Fruit fly (Drosophila melanogaster) Kc167 (cell line): ENCODE results near the gene CG13842.

Experiments
- Myc ChIP-seq: fragments of >200 bp; optimal IDR thresholded peaks from 2 replicates; lab custom pipeline; 2017; ENCODE audit warnings: missing external identifiers
- Sin3A ChIP-seq: fragments of >200 bp; optimal IDR thresholded peaks from 2 replicates; lab custom pipeline; 2018; ENCODE audit warnings: missing external identifiers
- h ChIP-seq: fragments of >200 bp; optimal IDR thresholded peaks from 3 replicates; lab custom pipeline; 2018; ENCODE audit warnings: missing external identifiers
- insv ChIP-seq: fragments of >200 bp; optimal IDR thresholded peaks from 3 replicates; lab custom pipeline; 2018; ENCODE audit warnings: missing external identifiers
- psq ChIP-seq: fragments of >200 bp; optimal IDR thresholded peaks from 2 replicates; lab custom pipeline; 2017; ENCODE audit warnings: missing external identifiers
- ttk ChIP-seq: sonication (Bioruptor generic); optimal IDR thresholded peaks from 2 replicates; lab custom pipeline; 2017; ENCODE audit warnings: missing external identifiers

CG13842 gene

dm6 chr3R:22719607-22719949 is 12.5 kb upstream of the CG13842 start:
- TF ChIP-seq Myc (lab: Kevin White, UChicago) = no peak
- TF ChIP-seq ttk (lab: Kevin White, UChicago) = no peak
- TF ChIP-seq h = no peak
- no peak for TF ChIP-seq insv

- TF ChIP-seq insv = no peak
- TF ChIP-seq h = no peak
- TF ChIP-seq Myc (lab: Kevin White, UChicago) = no peak
- no peak for TF ChIP-seq Sin3A
Observed at dm6 chr3R:22718937-22719606, 12.0 kb upstream of the CG13842 start.

DNA sequence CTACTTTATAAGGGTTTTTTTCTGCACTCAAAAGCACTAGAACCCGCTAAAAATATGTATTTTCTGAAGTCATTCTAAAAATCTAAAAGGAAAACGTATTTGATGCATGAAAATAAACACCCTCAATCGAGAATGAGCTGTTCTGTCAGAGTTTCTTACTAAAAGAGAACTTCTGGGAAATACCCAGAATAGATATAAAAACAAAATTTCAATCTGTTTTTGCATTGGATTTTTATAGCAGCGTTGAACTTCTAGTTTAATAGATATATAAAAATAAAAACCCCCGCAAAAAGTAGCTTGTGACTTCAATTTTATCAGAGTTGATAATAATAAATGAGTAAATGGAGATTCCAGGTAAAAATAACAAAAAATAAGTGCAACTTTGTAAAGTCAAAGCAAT is 11.3 kb upstream of the CG13842 start:
- TF ChIP-seq h (no peak), ttk (lab: Kevin White, UChicago) (no peak), psq (lab: Kevin White, UChicago) (no peak), Sin3A (no peak), Myc (lab: Kevin White, UChicago) (no peak), insv (no peak)

DNA sequence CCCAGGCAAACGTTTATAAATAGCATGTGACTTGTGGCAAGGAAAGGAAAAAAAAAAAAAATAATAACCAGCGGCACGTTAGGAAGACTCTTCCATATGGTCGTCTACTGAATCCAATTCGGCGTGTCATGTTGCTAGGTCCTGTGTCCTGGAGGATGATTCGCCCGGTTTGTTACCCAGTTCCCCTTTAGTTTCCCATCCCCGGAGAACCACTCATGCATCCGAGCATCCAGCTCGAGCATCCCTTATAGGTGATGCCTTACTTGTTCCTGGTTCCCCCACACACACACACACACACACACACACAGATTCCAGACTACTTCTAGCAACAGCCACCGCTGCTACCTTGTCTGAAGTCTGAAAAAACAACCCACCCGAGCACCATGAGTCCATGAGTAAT is 10.8 kb upstream of the CG13842 start:
- no peak for TF ChIP-seq h
- no peak for TF ChIP-seq psq (lab: Kevin White, UChicago)

DNA sequence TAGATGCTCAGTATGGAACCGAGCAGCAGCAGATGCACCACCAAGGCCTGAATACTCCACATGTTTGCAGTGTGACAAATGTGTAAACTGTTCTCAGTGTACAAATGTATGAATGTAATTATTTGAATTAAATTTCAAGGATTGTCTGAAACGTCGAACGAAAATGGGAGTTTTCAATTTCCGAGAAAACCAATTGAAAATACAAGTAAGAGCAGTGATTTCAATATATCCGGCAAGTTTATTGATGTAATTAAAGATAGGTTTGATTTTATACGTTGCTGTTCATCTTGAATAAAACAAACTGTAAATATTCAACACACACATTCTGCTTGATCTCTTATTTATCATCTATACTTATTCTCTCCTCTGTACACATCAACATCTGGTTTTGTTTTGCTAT is 3.6 kb upstream of the CG13842 start, which contains the start of gene CG4907:
Gene CG4907, minus strand, starts transcription at position 101 of the 400 bp plus-strand sequence.
- no peak for TF ChIP-seq psq (lab: Kevin White, UChicago)
- TF ChIP-seq insv = no peak
- no peak for TF ChIP-seq h
- no peak for TF ChIP-seq Sin3A
- TF ChIP-seq ttk (lab: Kevin White, UChicago) = no peak
- TF ChIP-seq Myc (lab: Kevin White, UChicago) = no peak

DNA sequence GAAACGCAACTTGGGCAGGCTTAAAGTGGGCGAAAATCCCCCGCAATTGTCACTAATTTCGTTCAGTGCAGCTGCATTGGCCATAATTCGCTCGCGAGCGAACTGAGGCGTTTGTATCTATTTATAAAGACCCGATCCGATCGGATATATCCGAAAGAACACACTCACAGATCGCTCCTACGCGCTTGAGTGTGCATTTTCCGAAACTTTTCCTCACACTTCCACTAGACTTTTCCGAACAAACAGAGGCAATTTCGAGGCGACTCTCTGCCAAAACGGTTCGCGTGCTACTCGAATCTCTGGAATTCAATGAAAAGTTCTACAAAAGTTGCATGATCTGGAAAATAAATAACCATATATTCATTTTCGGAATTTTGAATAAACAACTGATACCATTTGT is 5.3 kb downstream of the CG13842 start, which contains the start of the genes CG6972 and CCAP:
Gene CG6972, plus strand, starts transcription at position 215 of the 400 bp plus-strand sequence.
Gene CCAP, minus strand, starts transcription at position 292 of the 400 bp plus-strand sequence.
- no peak for TF ChIP-seq h

DNA sequence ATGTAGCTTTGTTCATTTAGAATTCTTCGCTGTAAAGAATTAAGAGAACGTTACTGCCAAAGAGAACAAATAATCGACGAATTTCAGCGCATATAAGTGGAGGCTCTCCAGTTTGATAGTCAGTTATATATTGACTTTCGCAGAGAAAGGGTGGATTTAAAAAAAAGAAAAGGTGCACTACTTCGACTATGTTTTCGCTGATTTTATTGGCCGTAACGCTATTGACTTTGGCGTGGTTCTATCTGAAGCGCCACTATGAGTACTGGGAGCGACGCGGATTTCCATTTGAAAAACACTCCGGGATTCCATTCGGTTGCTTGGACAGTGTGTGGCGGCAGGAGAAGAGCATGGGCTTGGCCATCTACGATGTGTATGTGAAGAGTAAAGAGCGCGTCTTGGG is 8.9 kb downstream of the CG13842 start, which contains the start of gene Cyp6d4:
Gene Cyp6d4, plus strand, starts transcription at position 112 of the 400 bp plus-strand sequence.
- no peak for TF ChIP-seq h
- no peak for TF ChIP-seq insv
- no peak for TF ChIP-seq Sin3A
- no peak for TF ChIP-seq Myc (lab: Kevin White, UChicago)
- no peak for TF ChIP-seq ttk (lab: Kevin White, UChicago)
- no peak for TF ChIP-seq psq (lab: Kevin White, UChicago)

- TF ChIP-seq h = no peak
- TF ChIP-seq insv = no peak
- TF ChIP-seq Myc (lab: Kevin White, UChicago) = no peak
- TF ChIP-seq Sin3A = no peak
- no peak for TF ChIP-seq psq (lab: Kevin White, UChicago)
- TF ChIP-seq ttk (lab: Kevin White, UChicago) = no peak
Observed at dm6 chr3R:22694659-22695058, 12.4 kb downstream of the CG13842 start, which contains the start of gene cd. TSS of gene cd (plus strand) at chr3R:22694959.

dm6 chr3R:22690311-22690710 is 16.8 kb downstream of the CG13842 start, which contains the start of the genes wfs1 and Nup133:
TSS of gene wfs1 (minus strand) at chr3R:22690380.
TSS of gene Nup133 (plus strand) at chr3R:22690607.
- no peak for TF ChIP-seq insv
- TF ChIP-seq Myc (lab: Kevin White, UChicago) = no peak
- no peak for TF ChIP-seq h
- no peak for TF ChIP-seq psq (lab: Kevin White, UChicago)
- no peak for TF ChIP-seq Sin3A
- no peak for TF ChIP-seq ttk (lab: Kevin White, UChicago)

- no peak for TF ChIP-seq insv
- no peak for TF ChIP-seq ttk (lab: Kevin White, UChicago)
- TF ChIP-seq psq (lab: Kevin White, UChicago) = no peak
- no peak for TF ChIP-seq Myc (lab: Kevin White, UChicago)
- TF ChIP-seq Sin3A = no peak
- no peak for TF ChIP-seq h
Observed at dm6 chr3R:22686336-22686874, 20.7 kb downstream of the CG13842 start, which contains the start of the genes Gclm and CG17625. TSS of gene Gclm (minus strand) at chr3R:22686510. TSS of gene CG17625 (plus strand) at chr3R:22686849.

DNA sequence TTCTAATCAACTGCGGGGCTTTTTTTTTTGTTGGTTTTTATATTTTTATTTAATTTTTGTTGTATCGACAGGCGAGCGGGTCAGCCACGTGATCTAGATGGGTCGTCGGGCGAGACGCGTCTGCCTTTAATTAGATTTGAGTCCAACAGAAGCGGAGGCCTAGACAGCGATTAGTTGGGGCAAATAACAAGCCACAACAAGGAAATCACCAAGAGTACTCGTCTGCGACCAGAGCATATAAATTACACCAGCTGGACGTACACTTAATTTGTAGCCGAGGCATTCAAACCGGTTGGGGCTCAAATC is 22.2 kb downstream of the CG13842 start:
- TF ChIP-seq Myc (lab: Kevin White, UChicago) = no peak
- no peak for TF ChIP-seq insv
- no peak for TF ChIP-seq Sin3A
- TF ChIP-seq h = no peak
- TF ChIP-seq psq (lab: Kevin White, UChicago) = no peak
- TF ChIP-seq ttk (lab: Kevin White, UChicago) = no peak

dm6 chr3R:22684044-22684947 is 22.8 kb downstream of the CG13842 start:
- TF ChIP-seq ttk (lab: Kevin White, UChicago) = no peak
- no peak for TF ChIP-seq h
- no peak for TF ChIP-seq psq (lab: Kevin White, UChicago)
- TF ChIP-seq Sin3A = no peak
- TF ChIP-seq Myc (lab: Kevin White, UChicago) = no peak
- TF ChIP-seq insv = no peak

- no peak for TF ChIP-seq Myc (lab: Kevin White, UChicago)
- no peak for TF ChIP-seq insv
- TF ChIP-seq ttk (lab: Kevin White, UChicago) = no peak
- no peak for TF ChIP-seq psq (lab: Kevin White, UChicago)
- no peak for TF ChIP-seq Sin3A
- no peak for TF ChIP-seq h
Observed at dm6 chr3R:22675447-22675846, 31.6 kb downstream of the CG13842 start.
